Fruit fly (Drosophila melanogaster) whole organism, embryonic: ENCODE data around the gene CG6912.

Experiments
- Ada2b ChIP-seq: fragments of 200-800 bp; sonication (Bioruptor generic); IDR thresholded peaks from 2 replicates; pipeline ENCODE4 v1.3.6; 2022; ENCODE audit warnings: missing biosample characterization, missing genetic modification characterization
- Asciz ChIP-seq: fragments of 200-800 bp; sonication (Bioruptor generic); optimal IDR thresholded peaks from 2 replicates; lab custom pipeline; 2017; ENCODE audit warnings: missing biosample characterization, mild to moderate bottlenecking, missing genetic modification characterization, missing genetic modification reagents
- CG11695 ChIP-seq: fragments of 200-800 bp; sonication (Bioruptor generic); IDR thresholded peaks from 3 replicates; pipeline ENCODE4 v1.3.6; 2022; ENCODE audit warnings: missing biosample characterization, missing genetic modification characterization
- CG12391 ChIP-seq: fragments of 200-800 bp; sonication (Bioruptor generic); optimal IDR thresholded peaks from 3 replicates; lab custom pipeline; 2018; ENCODE audit warnings: missing biosample characterization, mild to moderate bottlenecking, missing genetic modification characterization, moderate library complexity
- CG15479 ChIP-seq: fragments of 200-800 bp; sonication (Bioruptor generic); optimal IDR thresholded peaks from 3 replicates; lab custom pipeline; 2019; ENCODE audit warnings: missing biosample characterization, mild to moderate bottlenecking, missing genetic modification characterization, moderate library complexity
- CG17328 ChIP-seq: fragments of 200-800 bp; sonication (Bioruptor generic); IDR thresholded peaks from 2 replicates; pipeline ENCODE4 v1.3.6; 2022; ENCODE audit warnings: missing biosample characterization, missing genetic modification characterization
- CG17361 ChIP-seq: fragments of 200-800 bp; sonication (Bioruptor generic); IDR thresholded peaks from 3 replicates; pipeline ENCODE4 v1.3.6; 2022; ENCODE audit warnings: missing biosample characterization, missing genetic modification characterization
- CG17568 ChIP-seq: fragments of 200-800 bp; sonication (Bioruptor generic); optimal IDR thresholded peaks from 2 replicates; lab custom pipeline; 2018; ENCODE audit warnings: missing biosample characterization, mild to moderate bottlenecking, missing genetic modification characterization, moderate library complexity
- CG17829 ChIP-seq: fragments of 200-800 bp; optimal IDR thresholded peaks from 2 replicates; lab custom pipeline; 2019; ENCODE audit warnings: missing biosample characterization, mild to moderate bottlenecking, missing genetic modification characterization, moderate library complexity
- CG2875 ChIP-seq: fragments of 200-800 bp; sonication (Bioruptor generic); optimal IDR thresholded peaks from 2 replicates; lab custom pipeline; 2017; ENCODE audit warnings: missing biosample characterization, mild to moderate bottlenecking, missing genetic modification characterization, missing genetic modification reagents
- CG31441 ChIP-seq: fragments of 200-800 bp; sonication (Bioruptor generic); IDR thresholded peaks from 2 replicates; pipeline ENCODE4 v1.3.6; 2022; ENCODE audit warnings: missing biosample characterization, missing genetic modification characterization
- CG3163 ChIP-seq: fragments of 200-800 bp; sonication (Bioruptor generic); optimal IDR thresholded peaks from 3 replicates; lab custom pipeline; 2016; ENCODE audit warnings: missing biosample characterization, missing genetic modification characterization
- CG32772 ChIP-seq: fragments of 200-800 bp; sonication (Bioruptor generic); IDR thresholded peaks from 2 replicates; pipeline ENCODE4 v1.3.6; 2022; ENCODE audit warnings: missing biosample characterization, missing genetic modification characterization
- CG3281 ChIP-seq: fragments of 200-800 bp; sonication (Bioruptor generic); optimal IDR thresholded peaks from 3 replicates; lab custom pipeline; 2017; ENCODE audit warnings: missing biosample characterization, mild to moderate bottlenecking, missing genetic modification characterization
- CG34376 ChIP-seq: fragments of 200-800 bp; sonication (Bioruptor generic); optimal IDR thresholded peaks from 2 replicates; lab custom pipeline; 2018; ENCODE audit warnings: missing biosample characterization, mild to moderate bottlenecking, missing genetic modification characterization
- CG5180 ChIP-seq: fragments of 200-800 bp; sonication (Bioruptor generic); optimal IDR thresholded peaks from 3 replicates; lab custom pipeline; 2017; ENCODE audit warnings: missing biosample characterization, missing genetic modification characterization, mild to moderate bottlenecking, moderate library complexity, missing genetic modification reagents
- CG6683 ChIP-seq: fragments of 200-800 bp; sonication (Bioruptor generic); optimal IDR thresholded peaks from 2 replicates; lab custom pipeline; 2017; ENCODE audit warnings: missing biosample characterization, mild to moderate bottlenecking, missing genetic modification characterization, missing genetic modification reagents
- CG6791 ChIP-seq: fragments of 200-800 bp; sonication (Bioruptor generic); IDR thresholded peaks from 3 replicates; pipeline ENCODE4 v1.3.6; 2022; ENCODE audit warnings: missing biosample characterization, missing genetic modification characterization; ENCODE audit not compliant: partially characterized antibody
- CG7556 ChIP-seq: fragments of 200-800 bp; sonication (Bioruptor generic); optimal IDR thresholded peaks from 2 replicates; lab custom pipeline; 2017; ENCODE audit warnings: missing biosample characterization, mild to moderate bottlenecking, missing genetic modification characterization
- CG7987 ChIP-seq: fragments of 200-800 bp; sonication (Bioruptor generic); optimal IDR thresholded peaks from 2 replicates; lab custom pipeline; 2018; ENCODE audit warnings: missing biosample characterization, mild to moderate bottlenecking, missing genetic modification characterization, moderate library complexity
- CG8944 ChIP-seq: fragments of 200-800 bp; sonication (Bioruptor generic); optimal IDR thresholded peaks from 3 replicates; lab custom pipeline; 2016; ENCODE audit warnings: missing biosample characterization, missing genetic modification characterization
- Dref ChIP-seq: fragments of 200-800 bp; sonication (Bioruptor generic); IDR thresholded peaks from 2 replicates; pipeline ENCODE4 v1.3.6; 2022; ENCODE audit warnings: missing biosample characterization, missing genetic modification characterization
- Eip74EF ChIP-seq, 2 experiments: fragments of 200-800 bp in 1 of 2; fragments of >200 bp in 1 of 2; sonication (Bioruptor generic) in 1 of 2; optimal IDR thresholded peaks; 2 replicates each; lab custom pipeline; 2017 to 2019; ENCODE audit warnings: missing biosample characterization in 2 of 2, missing genetic modification characterization in 2 of 2, mild to moderate bottlenecking in 1 of 2, moderate library complexity in 1 of 2
- Fer3 ChIP-seq: fragments of 200-800 bp; sonication (Bioruptor generic); optimal IDR thresholded peaks from 2 replicates; lab custom pipeline; 2018; ENCODE audit warnings: missing biosample characterization, mild to moderate bottlenecking, missing genetic modification characterization, moderate library complexity
- Hmx ChIP-seq: fragments of 200-800 bp; sonication (Bioruptor generic); optimal IDR thresholded peaks from 2 replicates; lab custom pipeline; 2016; ENCODE audit warnings: missing biosample characterization, missing genetic modification characterization
- Hr51 ChIP-seq, 2 experiments: fragments of 200-800 bp; sonication (Bioruptor generic); optimal IDR thresholded peaks; 2 replicates in 1 of 2; 3 replicates in 1 of 2; lab custom pipeline; 2016 to 2018; ENCODE audit warnings: missing biosample characterization in 2 of 2, missing genetic modification characterization in 2 of 2, mild to moderate bottlenecking in 1 of 2, moderate library complexity in 1 of 2
- Hr78 ChIP-seq, 2 experiments: fragments of 200-800 bp in 1 of 2; fragments of >200 bp in 1 of 2; sonication (Bioruptor generic) in 1 of 2; optimal IDR thresholded peaks; 2 replicates each; lab custom pipeline; 2017 to 2019; ENCODE audit warnings: missing biosample characterization in 2 of 2, missing genetic modification characterization in 2 of 2, mild to moderate bottlenecking in 1 of 2, moderate library complexity in 1 of 2
- Lim3 ChIP-seq: fragments of 200-800 bp; sonication (Bioruptor generic); IDR thresholded peaks from 2 replicates; pipeline ENCODE4 v1.3.6; 2022; ENCODE audit warnings: missing biosample characterization, missing genetic modification characterization
- Mrtf ChIP-seq: fragments of 200-800 bp; sonication (Bioruptor generic); IDR thresholded peaks from 3 replicates; pipeline ENCODE4 v1.3.6; 2022; ENCODE audit warnings: missing biosample characterization, missing genetic modification characterization
- NfI ChIP-seq: fragments of 200-800 bp; sonication (Bioruptor generic); optimal IDR thresholded peaks from 3 replicates; lab custom pipeline; 2018; ENCODE audit warnings: missing biosample characterization, mild to moderate bottlenecking, missing genetic modification characterization, moderate library complexity
- Oli ChIP-seq: fragments of 200-800 bp; sonication (Bioruptor generic); optimal IDR thresholded peaks from 2 replicates; lab custom pipeline; 2018; ENCODE audit warnings: missing biosample characterization, mild to moderate bottlenecking, missing genetic modification characterization, moderate library complexity
- PHDP ChIP-seq: fragments of 200-800 bp; sonication (Bioruptor generic); optimal IDR thresholded peaks from 3 replicates; lab custom pipeline; 2018; ENCODE audit warnings: missing biosample characterization, mild to moderate bottlenecking, missing genetic modification characterization, moderate library complexity
- Ptx1 ChIP-seq: fragments of 200-800 bp; sonication (Bioruptor generic); IDR thresholded peaks from 2 replicates; pipeline ENCODE4 v1.3.6; 2022; ENCODE audit warnings: missing biosample characterization, missing genetic modification characterization
- Sox100B ChIP-seq: fragments of 200-800 bp; sonication (Bioruptor generic); optimal IDR thresholded peaks from 3 replicates; lab custom pipeline; 2018; ENCODE audit warnings: missing biosample characterization, mild to moderate bottlenecking, missing genetic modification characterization
- Stat92E ChIP-seq, 3 experiments: fragments of >200 bp in 2 of 3; fragments of 200-800 bp in 1 of 3; sonication (Bioruptor generic) in 1 of 3; optimal IDR thresholded peaks; 2 replicates each; lab custom pipeline; 2017 to 2019; ENCODE audit warnings: missing biosample characterization in 3 of 3, missing genetic modification characterization in 3 of 3, mild to moderate bottlenecking in 1 of 3, moderate library complexity in 1 of 3
- br ChIP-seq: fragments of >200 bp; optimal IDR thresholded peaks from 2 replicates; lab custom pipeline; 2017
- chif ChIP-seq, 2 experiments: fragments of 200-800 bp; sonication (Bioruptor generic); optimal IDR thresholded peaks; 3 replicates each; lab custom pipeline; 2016; ENCODE audit warnings: missing biosample characterization in 2 of 2, missing genetic modification characterization in 2 of 2
- chn ChIP-seq: fragments of 200-800 bp; sonication (Bioruptor generic); optimal IDR thresholded peaks from 2 replicates; lab custom pipeline; 2016; ENCODE audit warnings: missing biosample characterization, missing genetic modification characterization
- dan ChIP-seq: fragments of 200-800 bp; sonication (Bioruptor generic); IDR thresholded peaks from 2 replicates; pipeline ENCODE4 v1.3.6; 2022; ENCODE audit warnings: missing biosample characterization, missing genetic modification characterization
- danr ChIP-seq: fragments of 200-800 bp; sonication (Bioruptor generic); IDR thresholded peaks from 2 replicates; pipeline ENCODE4 v1.3.6; 2022; ENCODE audit warnings: missing biosample characterization, missing genetic modification characterization
- gt ChIP-seq: fragments of 200-800 bp; sonication (Bioruptor generic); IDR thresholded peaks from 2 replicates; pipeline ENCODE4 v1.3.6; 2022; ENCODE audit warnings: missing biosample characterization, missing genetic modification characterization
- jumu ChIP-seq: fragments of 200-800 bp; sonication (Bioruptor generic); optimal IDR thresholded peaks from 3 replicates; lab custom pipeline; 2016; ENCODE audit warnings: missing biosample characterization, missing genetic modification characterization
- org-1 ChIP-seq: fragments of 200-800 bp; sonication (Bioruptor generic); optimal IDR thresholded peaks from 2 replicates; lab custom pipeline; 2017; ENCODE audit warnings: missing biosample characterization, missing genetic modification characterization
- pan ChIP-seq, 4 experiments: fragments of >200 bp in 3 of 4; fragments of 200-800 bp in 1 of 4; sonication (Bioruptor generic) in 1 of 4; optimal IDR thresholded peaks in 3 of 4; IDR thresholded peaks in 1 of 4; 2 replicates each; pipeline versions ENCODE4 v1.3.6 to Lab custom; 2017 to 2022; ENCODE audit warnings: missing biosample characterization in 2 of 4, missing genetic modification characterization in 2 of 4, mixed read lengths in 1 of 4
- pho ChIP-seq: fragments of 200-800 bp; sonication (Bioruptor generic); optimal IDR thresholded peaks from 2 replicates; lab custom pipeline; 2016; ENCODE audit warnings: missing biosample characterization, missing genetic modification characterization
- phol ChIP-seq: fragments of 200-800 bp; sonication (Bioruptor generic); optimal IDR thresholded peaks from 3 replicates; lab custom pipeline; 2018; ENCODE audit warnings: missing biosample characterization, mild to moderate bottlenecking, missing genetic modification characterization, moderate library complexity
- sens-2 ChIP-seq: fragments of 200-800 bp; sonication (Bioruptor generic); IDR thresholded peaks from 2 replicates; pipeline ENCODE4 v1.3.6; 2022; ENCODE audit warnings: missing biosample characterization, missing genetic modification characterization
- unc-4 ChIP-seq: fragments of 200-800 bp; sonication (Bioruptor generic); IDR thresholded peaks from 2 replicates; pipeline ENCODE4 v1.3.6; 2022; ENCODE audit warnings: missing biosample characterization, missing genetic modification characterization; ENCODE audit not compliant: partially characterized antibody
- zf30C ChIP-seq: fragments of 200-800 bp; sonication (Bioruptor generic); optimal IDR thresholded peaks from 3 replicates; lab custom pipeline; 2018; ENCODE audit warnings: missing biosample characterization, mild to moderate bottlenecking, missing genetic modification characterization

CG6912 gene

DNA sequence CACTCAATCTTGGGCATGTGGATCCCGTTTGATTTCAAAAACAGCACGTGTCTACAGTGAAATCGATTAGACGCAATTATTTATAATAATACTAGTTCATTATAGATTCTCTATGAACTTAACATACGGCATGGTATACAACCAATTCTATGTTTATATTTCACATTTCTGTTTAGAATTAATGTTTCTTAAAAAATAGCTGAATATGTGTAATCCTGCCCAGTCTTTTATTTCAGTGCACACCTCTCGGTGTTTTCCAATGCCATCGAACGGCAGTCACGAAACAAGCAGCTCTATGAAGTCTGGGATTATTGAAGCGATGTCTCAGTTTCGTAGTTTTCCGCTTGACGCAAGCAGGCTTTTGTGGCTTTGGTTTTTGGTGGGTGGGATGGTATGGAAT is 19.0 kb downstream of the CG6912 start (continued):
- TF ChIP-seq sens-2 (GFP tag; lab: Robert Waterston, UW) (no peak), Dref (GFP tag; lab: Robert Waterston, UW) (no peak), CG3281 (GFP tag; lab: Kevin White, UChicago) (peak; percentile 22), CG3163 (GFP tag; lab: Kevin White, UChicago) (no peak), Mrtf (GFP tag; lab: Robert Waterston, UW) (no peak), CG6683 (GFP tag; lab: Kevin White, UChicago) (peak; percentile 17), CG5180 (GFP tag; lab: Kevin White, UChicago) (no peak), CG12391 (tag; lab: Kevin White, UChicago) (peak; percentile 43), CG17829 (tag; lab: Kevin White, UChicago) (peak; percentile 34), br (lab: Kevin White, UChicago) (no peak), org-1 (GFP tag; lab: Kevin White, UChicago) (no peak), Lim3 (GFP tag; lab: Robert Waterston, UW) (no peak), CG17568 (GFP tag; lab: Kevin White, UChicago) (no peak), Stat92E (GFP tag; optimal IDR thresholded peaks at IDR 0.05; lab: Kevin White, UChicago) (no peak), NfI (GFP tag; lab: Kevin White, UChicago) (peak; percentile 10), CG17361 (GFP tag; lab: Robert Waterston, UW) (peak; percentile 57; the same call in 2 of the 3 replicates), Fer3 (tag; lab: Kevin White, UChicago) (peak; percentile 22), Hmx (GFP tag; lab: Kevin White, UChicago) (no peak), PHDP (tag; lab: Kevin White, UChicago) (peak; percentile 56), CG6791 (GFP tag; lab: Robert Waterston, UW) (no peak), CG7987 (GFP tag; lab: Kevin White, UChicago) (no peak), Ptx1 (GFP tag; lab: Robert Waterston, UW) (peak; percentile 60), Ada2b (GFP tag; lab: Robert Waterston, UW) (peak; percentile 23; the same call in 1 of the 2 replicates), CG7556 (GFP tag; lab: Kevin White, UChicago) (peak; percentile 54), chif (GFP tag; optimal IDR thresholded peaks at IDR 0.05; lab: Kevin White, UChicago) (no peak), unc-4 (no peak), Hr51 (GFP tag; optimal IDR thresholded peaks at IDR 0.05; lab: Kevin White, UChicago) (peak in 1 of 2 experiments; percentile 68), pan (optimal IDR thresholded peaks at IDR 0.05; lab: Kevin White, UChicago) (no peak), pan (GFP tag; optimal IDR thresholded peaks at IDR 0.05 in 1 of 2, IDR thresholded peaks at IDR 0.05 in 1 of 2) (peak in 1 of 2 experiments; percentile 37), CG15479 (GFP tag; lab: Kevin White, UChicago) (no peak), Hr78 (GFP tag; optimal IDR thresholded peaks at IDR 0.05; lab: Kevin White, UChicago) (peak in 1 of 2 experiments; percentile 28), gt (GFP tag; lab: Robert Waterston, UW) (no peak), Sox100B (GFP tag; lab: Kevin White, UChicago) (peak; percentile 28), Eip74EF (GFP tag; optimal IDR thresholded peaks at IDR 0.05; lab: Kevin White, UChicago) (peak in 1 of 2 experiments; percentile 67), pho (no peak), zf30C (GFP tag; lab: Kevin White, UChicago) (no peak), CG11695 (GFP tag; lab: Robert Waterston, UW) (no peak), danr (GFP tag; lab: Robert Waterston, UW) (no peak), chn (no peak), dan (GFP tag; lab: Robert Waterston, UW) (no peak), Oli (peak; percentile 55), jumu (GFP tag; lab: Kevin White, UChicago) (no peak), Asciz (GFP tag; lab: Kevin White, UChicago) (peak; percentile 19), CG17328 (GFP tag; lab: Robert Waterston, UW) (no peak), phol (peak; percentile 49), CG8944 (GFP tag; lab: Kevin White, UChicago) (no peak), CG31441 (GFP tag; lab: Robert Waterston, UW) (peak; percentile 56), CG34376 (GFP tag; lab: Kevin White, UChicago) (no peak), CG2875 (GFP tag; lab: Kevin White, UChicago) (no peak), CG32772 (GFP tag; lab: Robert Waterston, UW) (0 out of 2 replicates have a peak, but pooled peaks have one; percentile 24)
